Worm (Caenorhabditis elegans) whole organism, early embryonic: ENCODE data around the gene bath-7.

Source experiments
- B0310.2 ChIP-seq: sonication (generic microtip); optimal IDR thresholded peaks from 2 replicates; lab custom pipeline; 2016; ENCODE audit warnings: mild to moderate bottlenecking, missing genetic modification characterization, missing compliant biosample characterization
- F13C5.2 ChIP-seq: sonication (generic microtip); optimal IDR thresholded peaks from 2 replicates; lab custom pipeline; 2017; ENCODE audit warnings: mild to moderate bottlenecking, missing genetic modification characterization, inconsistent platforms, missing compliant biosample characterization
- aly-1 ChIP-seq: sonication (generic microtip); optimal IDR thresholded peaks from 2 replicates; lab custom pipeline; 2016; ENCODE audit warnings: missing genetic modification characterization, missing compliant biosample characterization
- ama-1 ChIP-seq: fragments of 150-350 bp; optimal IDR thresholded peaks from 2 replicates; lab custom pipeline; 2014
- ceh-13 ChIP-seq: fragments of 200-800 bp; sonication (Bioruptor generic); optimal IDR thresholded peaks from 2 replicates; lab custom pipeline; 2018; ENCODE audit warnings: mild to moderate bottlenecking, missing genetic modification characterization, missing compliant biosample characterization
- ceh-36 ChIP-seq: sonication (generic microtip); optimal IDR thresholded peaks from 2 replicates; lab custom pipeline; 2016; ENCODE audit warnings: missing genetic modification characterization, inconsistent platforms, missing compliant biosample characterization
- ets-7 ChIP-seq: sonication (generic microtip); optimal IDR thresholded peaks from 2 replicates; lab custom pipeline; 2016; ENCODE audit warnings: missing genotype, missing genetic modification characterization, missing compliant biosample characterization
- flt-1 ChIP-seq: fragments of 200-800 bp; sonication (Bioruptor generic); IDR thresholded peaks from 2 replicates; pipeline ENCODE4 v1.3.6; 2022; ENCODE audit warnings: missing genetic modification characterization, missing compliant biosample characterization
- hmbx-1 ChIP-seq: sonication (generic microtip); optimal IDR thresholded peaks from 2 replicates; lab custom pipeline; 2016; ENCODE audit warnings: mild to moderate bottlenecking, missing genetic modification characterization, missing compliant biosample characterization
- hmg-4 ChIP-seq: fragments of 200-800 bp; sonication (Bioruptor generic); optimal IDR thresholded peaks from 2 replicates; lab custom pipeline; 2018; ENCODE audit warnings: mild to moderate bottlenecking, missing genetic modification characterization, missing compliant biosample characterization
- hnd-1 ChIP-seq: sonication (generic microtip); optimal IDR thresholded peaks from 2 replicates; lab custom pipeline; 2016; ENCODE audit warnings: missing genetic modification characterization, missing compliant biosample characterization
- pes-1 ChIP-seq: fragments of 200-800 bp; sonication (Bioruptor generic); IDR thresholded peaks from 2 replicates; pipeline ENCODE4 v1.3.6; 2022; ENCODE audit warnings: missing genetic modification reagents, missing genetic modification characterization, missing compliant biosample characterization
- scrt-1 ChIP-seq: fragments of 200-800 bp; sonication (Bioruptor generic); IDR thresholded peaks from 2 replicates; pipeline ENCODE4 v1.3.6; 2022; ENCODE audit warnings: missing genetic modification characterization, missing compliant biosample characterization
- sea-1 ChIP-seq: fragments of 200-800 bp; sonication (Bioruptor generic); conservative IDR thresholded peaks from 2 replicates; pipeline ENCODE4 v1.3.6; 2022; ENCODE audit warnings: missing genetic modification characterization, missing compliant biosample characterization
- tbx-11 ChIP-seq: fragments of 200-800 bp; sonication (Bioruptor generic); IDR thresholded peaks from 2 replicates; pipeline ENCODE4 v1.3.6; 2022; ENCODE audit warnings: missing genetic modification characterization, missing compliant biosample characterization
- tbx-37 ChIP-seq: fragments of 200-800 bp; sonication (Bioruptor generic); conservative IDR thresholded peaks from 2 replicates; pipeline ENCODE4 v1.3.6; 2022; ENCODE audit warnings: missing genetic modification reagents, missing genetic modification characterization, missing compliant biosample characterization
- tra-4 ChIP-seq: sonication (generic microtip); optimal IDR thresholded peaks from 2 replicates; lab custom pipeline; 2017; ENCODE audit warnings: missing genetic modification characterization, missing compliant biosample characterization

The bath-7 gene

DNA sequence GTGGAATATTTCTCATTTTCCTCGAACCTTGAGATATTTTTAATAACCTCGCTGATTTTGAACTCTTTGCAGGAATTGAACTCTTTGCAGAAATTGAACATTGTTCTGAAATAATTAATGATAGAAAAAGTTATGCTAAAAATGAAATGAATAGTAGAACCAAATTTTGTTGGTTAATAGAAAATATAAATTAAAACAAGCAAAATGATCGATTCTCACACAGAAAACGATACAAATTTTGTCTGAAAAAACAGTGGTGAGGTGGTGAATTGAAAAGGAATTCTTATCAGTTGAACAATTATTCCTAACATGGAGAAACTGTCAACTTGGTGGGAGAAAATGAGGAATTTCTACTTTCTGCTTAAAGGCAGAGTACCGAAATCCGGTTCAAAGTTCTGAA, 36.3 kb downstream of the bath-7 start, which contains the start of gene math-6:
TSS of gene math-6 (minus strand) at position 101 of the 400 bp plus-strand sequence.
- no peak for TF ChIP-seq B0310.2 (tag; lab: Kevin White, UChicago)
- TF ChIP-seq tra-4 (tag; lab: Kevin White, UChicago), result no peak
- no peak for TF ChIP-seq ceh-36
- TF ChIP-seq hmbx-1, result no peak
- no peak for TF ChIP-seq ets-7 (tag; lab: Kevin White, UChicago)
- TF ChIP-seq flt-1, result no peak
- no peak for TF ChIP-seq hnd-1 (tag; lab: Kevin White, UChicago)
- no peak for TF ChIP-seq aly-1
- no peak for TF ChIP-seq tbx-11 (GFP tag; lab: Robert Waterston, UW)
- no peak for TF ChIP-seq hmg-4 (GFP tag; lab: Kevin White, UChicago)
- no peak for TF ChIP-seq F13C5.2 (tag; lab: Kevin White, UChicago)
- no peak for TF ChIP-seq scrt-1 (GFP tag; lab: Robert Waterston, UW)
- no peak for TF ChIP-seq pes-1 (GFP tag; lab: Robert Waterston, UW)
- TF ChIP-seq sea-1 (GFP tag; lab: Robert Waterston, UW), result no peak
- TF ChIP-seq ama-1 (lab: Kevin White, UChicago), result no peak

DNA sequence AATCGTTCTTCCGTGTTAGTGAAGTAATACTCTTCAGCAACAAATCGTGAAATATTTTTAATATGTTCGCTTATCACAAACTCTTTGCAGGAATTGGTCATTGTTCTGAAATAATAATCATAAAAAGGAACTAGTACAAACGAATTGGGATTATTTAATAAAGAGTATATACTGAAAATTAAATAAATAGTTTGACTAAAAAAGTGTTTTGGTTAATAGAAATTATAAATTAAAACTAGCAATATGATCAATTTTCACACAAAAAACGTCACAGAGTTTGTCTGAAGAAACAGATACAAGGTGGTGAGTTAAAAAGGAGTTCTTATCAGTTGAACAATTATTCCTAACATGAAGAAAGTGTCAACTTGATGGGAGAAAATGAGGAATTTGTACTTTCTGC, 38.2 kb downstream of the bath-7 start, which contains the start of gene math-5:
TSS of gene math-5 (minus strand) at position 101 of the 400 bp plus-strand sequence.
- no peak for TF ChIP-seq ama-1 (lab: Kevin White, UChicago)
- no peak for TF ChIP-seq F13C5.2 (tag; lab: Kevin White, UChicago)
- no peak for TF ChIP-seq B0310.2 (tag; lab: Kevin White, UChicago)
- no peak for TF ChIP-seq sea-1 (GFP tag; lab: Robert Waterston, UW)
- TF ChIP-seq flt-1, result no peak
- no peak for TF ChIP-seq hmg-4 (GFP tag; lab: Kevin White, UChicago)
- no peak for TF ChIP-seq pes-1 (GFP tag; lab: Robert Waterston, UW)
- TF ChIP-seq tbx-11 (GFP tag; lab: Robert Waterston, UW), result no peak
- TF ChIP-seq ceh-13 (GFP tag; lab: Kevin White, UChicago), result no peak
- TF ChIP-seq ceh-36, result no peak
- no peak for TF ChIP-seq hnd-1 (tag; lab: Kevin White, UChicago)
- no peak for TF ChIP-seq scrt-1 (GFP tag; lab: Robert Waterston, UW)
- no peak for TF ChIP-seq ets-7 (tag; lab: Kevin White, UChicago)
- no peak for TF ChIP-seq tra-4 (tag; lab: Kevin White, UChicago)
- no peak for TF ChIP-seq tbx-37 (GFP tag; lab: Robert Waterston, UW)
- TF ChIP-seq hmbx-1, result no peak

DNA sequence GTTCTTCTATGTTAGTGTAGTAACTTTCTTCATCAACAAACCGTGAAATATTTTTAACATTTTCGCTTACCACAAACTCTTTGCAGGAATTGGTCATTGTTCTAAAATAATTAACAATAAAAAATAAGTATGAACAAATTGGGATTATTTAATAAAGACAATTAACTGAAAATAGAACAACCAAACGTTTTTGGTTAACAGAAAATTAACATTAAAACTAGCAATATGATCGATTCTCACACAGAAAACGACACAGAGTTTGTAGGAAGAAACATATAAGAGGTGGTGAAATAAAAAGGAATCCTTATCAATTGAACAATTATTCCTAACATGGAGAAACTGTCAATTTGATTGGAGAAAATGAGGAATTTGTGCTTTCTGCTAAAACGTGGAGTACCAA, 42.3 kb downstream of the bath-7 start, which contains the start of gene math-16:
TSS of gene math-16 (minus strand) at position 101 of the 400 bp plus-strand sequence.
- TF ChIP-seq hnd-1 (tag; lab: Kevin White, UChicago) (no peak), ceh-36 (no peak), flt-1 (no peak), scrt-1 (GFP tag; lab: Robert Waterston, UW) (no peak), aly-1 (no peak), F13C5.2 (tag; lab: Kevin White, UChicago) (no peak), ama-1 (lab: Kevin White, UChicago) (no peak), tra-4 (tag; lab: Kevin White, UChicago) (no peak), ets-7 (tag; lab: Kevin White, UChicago) (no peak), tbx-37 (GFP tag; lab: Robert Waterston, UW) (no peak), hmg-4 (GFP tag; lab: Kevin White, UChicago) (no peak), hmbx-1 (no peak), B0310.2 (tag; lab: Kevin White, UChicago) (no peak), tbx-11 (GFP tag; lab: Robert Waterston, UW) (no peak), sea-1 (GFP tag; lab: Robert Waterston, UW) (no peak), pes-1 (GFP tag; lab: Robert Waterston, UW) (no peak), ceh-13 (GFP tag; lab: Kevin White, UChicago) (no peak)

DNA sequence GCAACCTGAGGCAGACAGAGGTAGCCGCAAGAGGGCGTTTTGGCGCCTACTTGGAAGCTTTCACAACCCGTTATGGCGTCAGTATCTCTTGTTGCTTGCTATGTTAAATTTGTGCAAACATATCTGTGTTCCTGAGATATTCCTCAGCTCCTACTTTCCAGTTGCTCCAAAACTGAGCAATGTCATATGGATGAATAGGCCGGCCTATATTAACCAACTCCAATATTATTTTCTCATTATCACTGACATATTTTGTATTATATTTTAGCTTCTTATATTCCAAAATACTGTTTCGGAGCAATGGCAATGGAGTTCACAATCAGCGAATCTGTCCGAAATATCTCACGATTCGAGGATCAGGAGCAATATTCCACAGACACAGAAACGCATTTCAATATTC, 45.3 kb downstream of the bath-7 start, which contains the start of gene math-13:
TSS of gene math-13 (plus strand) at position 301 of the 400 bp plus-strand sequence.
- no peak for TF ChIP-seq ceh-36
- no peak for TF ChIP-seq ceh-13 (GFP tag; lab: Kevin White, UChicago)
- no peak for TF ChIP-seq flt-1
- no peak for TF ChIP-seq pes-1 (GFP tag; lab: Robert Waterston, UW)
- no peak for TF ChIP-seq hmg-4 (GFP tag; lab: Kevin White, UChicago)
- no peak for TF ChIP-seq tbx-37 (GFP tag; lab: Robert Waterston, UW)
- TF ChIP-seq B0310.2 (tag; lab: Kevin White, UChicago), result no peak
- TF ChIP-seq sea-1 (GFP tag; lab: Robert Waterston, UW), result no peak
- TF ChIP-seq ets-7 (tag; lab: Kevin White, UChicago), result no peak
- no peak for TF ChIP-seq tra-4 (tag; lab: Kevin White, UChicago)
- no peak for TF ChIP-seq hnd-1 (tag; lab: Kevin White, UChicago)
- no peak for TF ChIP-seq scrt-1 (GFP tag; lab: Robert Waterston, UW)
- TF ChIP-seq aly-1, result no peak
- no peak for TF ChIP-seq ama-1 (lab: Kevin White, UChicago)
- no peak for TF ChIP-seq tbx-11 (GFP tag; lab: Robert Waterston, UW)
- TF ChIP-seq hmbx-1, result no peak
- no peak for TF ChIP-seq F13C5.2 (tag; lab: Kevin White, UChicago)

DNA sequence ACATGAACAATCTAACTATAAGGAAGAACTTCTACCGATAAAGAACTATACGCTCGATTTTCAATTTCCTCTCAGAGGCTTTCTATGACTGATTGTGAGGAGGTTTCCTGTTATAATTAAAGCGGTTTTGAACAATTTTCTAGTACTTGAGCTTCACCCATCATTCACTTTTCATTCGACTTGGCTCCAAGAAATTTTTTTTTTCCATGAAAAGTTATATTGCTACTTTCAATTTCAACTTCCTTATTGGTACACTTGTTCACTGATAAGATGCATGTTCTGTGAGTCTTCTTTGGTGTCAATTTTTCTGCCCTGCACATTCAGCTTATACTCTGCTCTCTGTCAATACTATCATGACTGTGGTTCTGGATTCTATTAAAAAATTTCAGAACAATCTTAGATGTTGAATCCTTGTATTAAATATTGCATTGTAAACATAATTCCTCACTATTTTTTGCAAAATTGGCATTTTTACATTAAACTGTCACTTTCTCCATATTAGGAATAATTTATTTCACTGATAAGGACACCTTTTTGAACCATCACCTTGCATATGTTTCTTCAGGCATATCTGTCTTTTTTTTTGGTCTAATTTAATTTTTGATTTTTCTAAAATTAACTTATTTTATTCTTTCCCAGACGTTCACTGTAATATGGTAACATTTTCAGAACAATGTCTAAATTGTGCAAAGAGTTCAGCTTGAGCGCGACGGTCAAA, 49.9 kb downstream of the bath-7 start, which contains the start of gene math-10:
TSS of gene math-10 (plus strand) at position 668 of the 718 bp plus-strand sequence.
- no peak for TF ChIP-seq ceh-13 (GFP tag; lab: Kevin White, UChicago)
- no peak for TF ChIP-seq scrt-1 (GFP tag; lab: Robert Waterston, UW)
- TF ChIP-seq ama-1 (lab: Kevin White, UChicago), result no peak
- no peak for TF ChIP-seq tra-4 (tag; lab: Kevin White, UChicago)
- TF ChIP-seq F13C5.2 (tag; lab: Kevin White, UChicago), result no peak
- TF ChIP-seq ceh-36, result no peak
- TF ChIP-seq ets-7 (tag; lab: Kevin White, UChicago), result no peak
- no peak for TF ChIP-seq pes-1 (GFP tag; lab: Robert Waterston, UW)
- no peak for TF ChIP-seq aly-1
- TF ChIP-seq tbx-37 (GFP tag; lab: Robert Waterston, UW), result no peak
- TF ChIP-seq hnd-1 (tag; lab: Kevin White, UChicago), result no peak
- no peak for TF ChIP-seq sea-1 (GFP tag; lab: Robert Waterston, UW)
- TF ChIP-seq flt-1, result no peak
- no peak for TF ChIP-seq hmbx-1
- no peak for TF ChIP-seq B0310.2 (tag; lab: Kevin White, UChicago)
- no peak for TF ChIP-seq hmg-4 (GFP tag; lab: Kevin White, UChicago)
- TF ChIP-seq tbx-11 (GFP tag; lab: Robert Waterston, UW), result no peak
